Worm (Caenorhabditis elegans): Measurements from ENCODE around the gene C29E4.10.

- no peak for TF ChIP-seq ztf-28 (GFP tag; IDR thresholded peaks at IDR 0.05)
- TF ChIP-seq F57A8.1 (GFP tag; optimal IDR thresholded peaks at IDR 0.05), result no peak
- no peak for TF ChIP-seq F57C9.4 (tag; optimal IDR thresholded peaks at IDR 0.05)
- no peak for TF ChIP-seq lsl-1 (GFP tag; optimal IDR thresholded peaks at IDR 0.05)
- no peak for TF ChIP-seq lsy-27 (tag; optimal IDR thresholded peaks at IDR 0.05; ENCODE audit: borderline replicate concordance, insufficient read depth)
- no peak for TF ChIP-seq rec-8 (tag; optimal IDR thresholded peaks at IDR 0.05)
- no peak for TF ChIP-seq mcd-1 (GFP tag; IDR thresholded peaks at IDR 0.05)
Measured at ce11 chrIII:7917667-7918066, 20.0 kb upstream of the C29E4.10 start, which contains the start of gene gly-3.
